Fruit fly (Drosophila melanogaster): ENCODE results near the gene pigeon.

dm6 chr2L:19225984-19226914 is 40.4 kb downstream of the pigeon start:
- peak; percentile 91 for TF ChIP-seq CG8301 (tag; optimal IDR thresholded peaks at IDR 0.05)
- TF ChIP-seq Pif1A (GFP tag; optimal IDR thresholded peaks at IDR 0.05): peak; percentile 94
- TF ChIP-seq EcR (GFP tag; optimal IDR thresholded peaks at IDR 0.05): peak; percentile 47
- TF ChIP-seq Ets98B (GFP tag; IDR thresholded peaks at IDR 0.05): peak; percentile 85
- TF ChIP-seq CG14655 (GFP tag; optimal IDR thresholded peaks at IDR 0.05): peak; percentile 94
